Worm (Caenorhabditis elegans): ENCODE measurements around the gene col-97.

DNA sequence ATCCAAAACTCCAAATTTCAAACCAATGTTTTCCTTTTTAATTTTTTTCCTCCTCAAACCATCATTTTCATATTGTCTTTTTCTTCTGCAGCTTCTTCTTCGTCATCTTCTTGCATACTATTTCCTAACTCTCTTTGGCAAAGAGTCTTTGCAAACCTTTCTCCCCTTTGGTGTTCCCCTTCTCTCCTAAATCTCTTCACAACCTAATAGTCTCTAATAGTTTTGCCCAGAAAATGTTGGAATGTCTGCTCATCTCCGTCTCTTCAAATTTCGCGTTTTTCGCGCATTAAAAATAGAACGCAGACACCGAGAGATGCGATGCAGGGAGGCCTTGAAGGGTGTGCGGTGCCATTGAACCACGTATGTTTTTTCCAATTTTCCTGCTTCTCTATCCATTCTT lies 8.6 kb upstream of the col-97 start, which contains the start of gene ZK1010.10:
- TF ChIP-seq him-1 (tag; optimal IDR thresholded peaks at IDR 0.05) = no peak
- TF ChIP-seq W03F9.2 (tag; optimal IDR thresholded peaks at IDR 0.05) = no peak

Measured in whole organism, L4/young adult.